ENCODE assay signal across 4 fruit fly cellular contexts in the genomic region with DNA sequence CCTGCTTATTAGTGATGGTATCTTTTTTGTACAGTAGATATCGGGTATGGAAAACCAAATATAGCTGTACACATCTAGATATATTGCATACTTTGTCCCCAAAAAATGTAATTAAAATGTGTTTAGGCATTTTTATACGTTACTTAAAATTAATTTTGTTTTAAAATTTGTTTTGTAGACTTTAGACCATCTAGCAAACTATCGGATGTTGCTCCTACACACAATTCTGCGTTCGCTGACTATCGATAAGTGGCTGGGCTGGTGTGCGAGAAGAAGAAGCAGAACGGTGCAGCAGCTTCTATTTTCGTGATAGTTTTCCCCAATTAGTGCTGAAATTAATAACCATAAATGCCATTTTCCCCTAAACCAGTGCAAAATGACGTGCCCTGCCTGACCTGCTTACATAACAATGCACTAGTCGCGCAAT.
TF ChIP-seq lines count a peak whose summit lies in the region.

A gene (minus strand): TSS at position 1 of the 427 bp plus-strand sequence.
A gene (plus strand): TSS at position 143 of the 427 bp plus-strand sequence.

TF ChIP-seq in whole organism, adult, 20 proteins besides CTCF, POLR2A, EP300 and RAD21 (continued from another document):
- TF ChIP-seq ovo (GFP tag; optimal IDR thresholded peaks at IDR 0.05; lab: Kevin White, UChicago), result peak; percentile 71
- TF ChIP-seq CG7045 (GFP tag; optimal IDR thresholded peaks at IDR 0.05; lab: Kevin White, UChicago), result peak; percentile 80
- TF ChIP-seq CG7101 (tag; optimal IDR thresholded peaks at IDR 0.05; lab: Kevin White, UChicago), result peak; percentile 85

TF ChIP-seq in whole organism, embryonic, 481 proteins besides CTCF, POLR2A, EP300 and RAD21 (continued from another document and continues in another):
- peak; percentile 95 for TF ChIP-seq CG2129 (GFP tag; IDR thresholded peaks at IDR 0.05; lab: Robert Waterston, UW; ENCODE audit: partially characterized antibody)
- no peak for TF ChIP-seq h (optimal IDR thresholded peaks at IDR 0.05; lab: Kevin White, UChicago)
- peak; percentile 96 for TF ChIP-seq Hsf (GFP tag; optimal IDR thresholded peaks at IDR 0.05; lab: Kevin White, UChicago)
- peak; percentile 78 for TF ChIP-seq NC2α (GFP tag; optimal IDR thresholded peaks at IDR 0.05; lab: Kevin White, UChicago)
- TF ChIP-seq CG17612 (GFP tag; IDR thresholded peaks at IDR 0.05; lab: Robert Waterston, UW), result peak; percentile 65
- peak; percentile 73 for TF ChIP-seq croc (GFP tag; conservative IDR thresholded peaks at IDR 0.05; lab: Robert Waterston, UW)
- peak; percentile 72 for TF ChIP-seq Dref (GFP tag; IDR thresholded peaks at IDR 0.05; lab: Robert Waterston, UW)
- peak in 1 of 2 experiments; percentile 83 for TF ChIP-seq bsh (GFP tag; optimal IDR thresholded peaks at IDR 0.05; lab: Kevin White, UChicago)
- peak; percentile 87 for TF ChIP-seq tgo (GFP tag; IDR thresholded peaks at IDR 0.05; lab: Robert Waterston, UW)
- TF ChIP-seq CG18599 (GFP tag; optimal IDR thresholded peaks at IDR 0.05; lab: Kevin White, UChicago), result peak; percentile 85
- peak; percentile 92 for TF ChIP-seq CoRest (tag; optimal IDR thresholded peaks at IDR 0.05; lab: Kevin White, UChicago)
- TF ChIP-seq eve (GFP tag; optimal IDR thresholded peaks at IDR 0.05; lab: Kevin White, UChicago), result peak in 1 of 2 experiments; percentile 66
- TF ChIP-seq tx (GFP tag; optimal IDR thresholded peaks at IDR 0.05; lab: Kevin White, UChicago), result peak; percentile 92
- peak; percentile 72 for TF ChIP-seq CG43689 (GFP tag; IDR thresholded peaks at IDR 0.05; lab: Robert Waterston, UW)
- no peak for TF ChIP-seq Hey (tag; optimal IDR thresholded peaks at IDR 0.05; lab: Kevin White, UChicago)
- TF ChIP-seq CG10366 (GFP tag; IDR thresholded peaks at IDR 0.05; lab: Robert Waterston, UW), result peak; percentile 90
- peak; percentile 85 for TF ChIP-seq CG1647 (GFP tag; optimal IDR thresholded peaks at IDR 0.05; lab: Kevin White, UChicago)
- peak; percentile 92 for TF ChIP-seq kay (GFP tag; optimal IDR thresholded peaks at IDR 0.05; lab: Kevin White, UChicago)
- 0 out of 2 replicates have a peak, but pooled peaks have one; percentile 51 for TF ChIP-seq CG10321 (GFP tag; IDR thresholded peaks at IDR 0.05; lab: Robert Waterston, UW)
- TF ChIP-seq CG7357 (GFP tag; IDR thresholded peaks at IDR 0.05; lab: Robert Waterston, UW), result peak; percentile 77; the same call in 1 of the 3 replicates
- peak; percentile 62 for TF ChIP-seq CG2202 (tag; optimal IDR thresholded peaks at IDR 0.05; lab: Kevin White, UChicago)
- peak; percentile 88 for TF ChIP-seq CG13424 (tag; optimal IDR thresholded peaks at IDR 0.05; lab: Kevin White, UChicago)
- peak; percentile 71; the same call in 1 of the 2 replicates for TF ChIP-seq stc (GFP tag; IDR thresholded peaks at IDR 0.05; lab: Robert Waterston, UW)
- TF ChIP-seq Hmr (GFP tag; optimal IDR thresholded peaks at IDR 0.05; lab: Kevin White, UChicago), result no peak
- no peak for TF ChIP-seq Sry-β (GFP tag; optimal IDR thresholded peaks at IDR 0.05; lab: Kevin White, UChicago)
- peak; percentile 94 for TF ChIP-seq Chrac-16 (GFP tag; optimal IDR thresholded peaks at IDR 0.05; lab: Kevin White, UChicago)
- no peak for TF ChIP-seq CG10543 (GFP tag; optimal IDR thresholded peaks at IDR 0.05; lab: Kevin White, UChicago)
- no peak for TF ChIP-seq tap (tag; optimal IDR thresholded peaks at IDR 0.05; lab: Kevin White, UChicago)
- TF ChIP-seq CG8281 (tag; optimal IDR thresholded peaks at IDR 0.05; lab: Kevin White, UChicago), result peak; percentile 44
- TF ChIP-seq dysf (GFP tag; IDR thresholded peaks at IDR 0.05; lab: Robert Waterston, UW), result peak; percentile 89
- TF ChIP-seq Dbx (GFP tag; IDR thresholded peaks at IDR 0.05; lab: Robert Waterston, UW), result peak; percentile 93
- no peak for TF ChIP-seq pita (GFP tag; optimal IDR thresholded peaks at IDR 0.05; lab: Kevin White, UChicago)
- TF ChIP-seq Usf (GFP tag; optimal IDR thresholded peaks at IDR 0.05; lab: Kevin White, UChicago), result peak; percentile 77
- TF ChIP-seq CHES-1-like (GFP tag; optimal IDR thresholded peaks at IDR 0.05; lab: Kevin White, UChicago), result peak; percentile 95
- no peak for TF ChIP-seq CG8478 (optimal IDR thresholded peaks at IDR 0.05; lab: Kevin White, UChicago)
- no peak for TF ChIP-seq sc (optimal IDR thresholded peaks at IDR 0.05; lab: Kevin White, UChicago)
- peak; percentile 66 for TF ChIP-seq sc (GFP tag; optimal IDR thresholded peaks at IDR 0.05; lab: Kevin White, UChicago)
- no peak for TF ChIP-seq Jarid2 (GFP tag; optimal IDR thresholded peaks at IDR 0.05; lab: Kevin White, UChicago)
- peak; percentile 76 for TF ChIP-seq CG12236 (GFP tag; optimal IDR thresholded peaks at IDR 0.05; lab: Kevin White, UChicago)
- peak; percentile 69 for TF ChIP-seq CG7556 (GFP tag; optimal IDR thresholded peaks at IDR 0.05; lab: Kevin White, UChicago)

TF ChIP-seq in whole organism, prepupa, 60 proteins besides CTCF, POLR2A, EP300 and RAD21 (continued from another document):
- TF ChIP-seq CG16779 (tag; optimal IDR thresholded peaks at IDR 0.05; lab: Kevin White, UChicago), result no peak
- TF ChIP-seq Sox14 (GFP tag; optimal IDR thresholded peaks at IDR 0.05; lab: Kevin White, UChicago), result peak; percentile 92
- TF ChIP-seq achi (GFP tag; optimal IDR thresholded peaks at IDR 0.05; lab: Kevin White, UChicago), result no peak
- TF ChIP-seq fkh (GFP tag; optimal IDR thresholded peaks at IDR 0.05; lab: Kevin White, UChicago), result no peak
- peak; percentile 82 for TF ChIP-seq CG3032 (tag; optimal IDR thresholded peaks at IDR 0.05; lab: Kevin White, UChicago)
- no peak for TF ChIP-seq CG10669 (GFP tag; optimal IDR thresholded peaks at IDR 0.05; lab: Kevin White, UChicago)
- TF ChIP-seq dac (GFP tag; optimal IDR thresholded peaks at IDR 0.05; lab: Kevin White, UChicago), result no peak
- no peak for TF ChIP-seq CG11762 (GFP tag; optimal IDR thresholded peaks at IDR 0.05; lab: Kevin White, UChicago; ENCODE audit: insufficient read depth)
- TF ChIP-seq Ets21C (GFP tag; optimal IDR thresholded peaks at IDR 0.05; lab: Kevin White, UChicago), result peak; percentile 92
- no peak for TF ChIP-seq CG6808 (GFP tag; optimal IDR thresholded peaks at IDR 0.05; lab: Kevin White, UChicago)
- no peak for TF ChIP-seq CG9139 (GFP tag; optimal IDR thresholded peaks at IDR 0.05; lab: Kevin White, UChicago)
- TF ChIP-seq fd59A (GFP tag; optimal IDR thresholded peaks at IDR 0.05; lab: Kevin White, UChicago), result peak; percentile 45
- no peak for TF ChIP-seq Eip75B (GFP tag; optimal IDR thresholded peaks at IDR 0.05; lab: Kevin White, UChicago)
- no peak for TF ChIP-seq svp (GFP tag; lab: Kevin White, UChicago)
- no peak for TF ChIP-seq CG10631 (GFP tag; optimal IDR thresholded peaks at IDR 0.05; lab: Kevin White, UChicago)
- no peak for TF ChIP-seq Met (GFP tag; optimal IDR thresholded peaks at IDR 0.05; lab: Kevin White, UChicago)
- TF ChIP-seq CG15336 (GFP tag; IDR thresholded peaks at IDR 0.05; lab: Robert Waterston, UW), result peak; percentile 62; the same call in 1 of the 2 replicates
- no peak for TF ChIP-seq Eip78C (GFP tag; lab: Kevin White, UChicago)
- no peak for TF ChIP-seq Blimp-1 (GFP tag; optimal IDR thresholded peaks at IDR 0.05; lab: Kevin White, UChicago)
- TF ChIP-seq lz (GFP tag; optimal IDR thresholded peaks at IDR 0.05; lab: Kevin White, UChicago), result peak; percentile 92
- no peak for TF ChIP-seq acj6 (GFP tag; optimal IDR thresholded peaks at IDR 0.05; lab: Kevin White, UChicago)
- peak; percentile 83 for TF ChIP-seq Gug (GFP tag; IDR thresholded peaks at IDR 0.05; lab: Robert Waterston, UW)
- peak; percentile 70; the same call in 2 of the 3 replicates for TF ChIP-seq eg (GFP tag; IDR thresholded peaks at IDR 0.05; lab: Robert Waterston, UW)
- peak; percentile 85 for TF ChIP-seq CG6163 (GFP tag; IDR thresholded peaks at IDR 0.05; lab: Robert Waterston, UW)
- TF ChIP-seq CG32006 (GFP tag; optimal IDR thresholded peaks at IDR 0.05; lab: Kevin White, UChicago), result peak; percentile 86
- peak; percentile 84 for TF ChIP-seq topi (GFP tag; optimal IDR thresholded peaks at IDR 0.05; lab: Kevin White, UChicago)
- TF ChIP-seq CG6854 (GFP tag; optimal IDR thresholded peaks at IDR 0.05; lab: Kevin White, UChicago), result no peak
- peak; percentile 95 for TF ChIP-seq CG31627 (GFP tag; optimal IDR thresholded peaks at IDR 0.05; lab: Kevin White, UChicago)
- peak; percentile 78; the same call in 1 of the 2 replicates for TF ChIP-seq CG11294 (GFP tag; IDR thresholded peaks at IDR 0.05; lab: Robert Waterston, UW)
- TF ChIP-seq CG3919 (GFP tag; optimal IDR thresholded peaks at IDR 0.05; lab: Kevin White, UChicago), result peak; percentile 86
- TF ChIP-seq CG1621 (tag; optimal IDR thresholded peaks at IDR 0.05; lab: Kevin White, UChicago), result no peak
- TF ChIP-seq Lpt (GFP tag; optimal IDR thresholded peaks at IDR 0.05; lab: Kevin White, UChicago), result no peak
- TF ChIP-seq spab (GFP tag; optimal IDR thresholded peaks at IDR 0.05; lab: Kevin White, UChicago), result no peak
- TF ChIP-seq ss (GFP tag; optimal IDR thresholded peaks at IDR 0.05; lab: Kevin White, UChicago), result no peak
- peak; percentile 85 for TF ChIP-seq Smox (GFP tag; optimal IDR thresholded peaks at IDR 0.05; lab: Kevin White, UChicago)
- TF ChIP-seq Hr38 (GFP tag; optimal IDR thresholded peaks at IDR 0.05; lab: Kevin White, UChicago), result peak; percentile 78
- no peak for TF ChIP-seq CG8319 (GFP tag; optimal IDR thresholded peaks at IDR 0.05; lab: Kevin White, UChicago)
- TF ChIP-seq Sox102F (GFP tag; optimal IDR thresholded peaks at IDR 0.05; lab: Kevin White, UChicago), result no peak
- TF ChIP-seq net (GFP tag; optimal IDR thresholded peaks at IDR 0.05; lab: Kevin White, UChicago), result no peak
- TF ChIP-seq salr (GFP tag; optimal IDR thresholded peaks at IDR 0.05; lab: Kevin White, UChicago), result peak in 1 of 2 experiments; percentile 60
- TF ChIP-seq CG7368 (GFP tag; optimal IDR thresholded peaks at IDR 0.05; lab: Kevin White, UChicago), result peak; percentile 71
- no peak for TF ChIP-seq Eip93F (GFP tag; optimal IDR thresholded peaks at IDR 0.05; lab: Kevin White, UChicago)

TF ChIP-seq in whole organism, wandering third instar larva, 38 proteins besides CTCF, POLR2A, EP300 and RAD21 (continued from another document):
- TF ChIP-seq Hr83 (GFP tag; optimal IDR thresholded peaks at IDR 0.05; lab: Kevin White, UChicago; ENCODE audit: poor library complexity, severe bottlenecking), result peak; percentile 13
- TF ChIP-seq sv (GFP tag; optimal IDR thresholded peaks at IDR 0.05; lab: Kevin White, UChicago), result peak; percentile 77
- no peak for TF ChIP-seq woc (GFP tag; optimal IDR thresholded peaks at IDR 0.05; lab: Kevin White, UChicago)
- no peak for TF ChIP-seq Dfd (GFP tag; optimal IDR thresholded peaks at IDR 0.05; lab: Kevin White, UChicago)
- peak; percentile 58 for TF ChIP-seq CG32264 (GFP tag; optimal IDR thresholded peaks at IDR 0.05; lab: Kevin White, UChicago)
- peak; percentile 66 for TF ChIP-seq GATAd (GFP tag; optimal IDR thresholded peaks at IDR 0.05; lab: Kevin White, UChicago)
- no peak for TF ChIP-seq brk (GFP tag; optimal IDR thresholded peaks at IDR 0.05; lab: Kevin White, UChicago)
- TF ChIP-seq psq (GFP tag; optimal IDR thresholded peaks at IDR 0.05; lab: Kevin White, UChicago), result peak; percentile 79
- peak; percentile 59 for TF ChIP-seq jim (GFP tag; optimal IDR thresholded peaks at IDR 0.05; lab: Kevin White, UChicago)
- no peak for TF ChIP-seq Vsx2 (GFP tag; optimal IDR thresholded peaks at IDR 0.05; lab: Kevin White, UChicago; ENCODE audit: partially characterized antibody)
